Worm (Caenorhabditis elegans): ENCODE data around the gene aagr-3.

Gene aagr-3

ce11 chrV:9777645-9778044 lies 48.3 kb upstream of the aagr-3 start, which contains the start of gene smg-4:
smg-4 (minus strand) TSS chrV:9777745.
- TF ChIP-seq nhr-12 (tag; optimal IDR thresholded peaks at IDR 0.05) (no peak), R02D3.7 (tag; optimal IDR thresholded peaks at IDR 0.05) (no peak), nhr-77 (tag; optimal IDR thresholded peaks at IDR 0.05) (no peak), fkh-2 (tag; optimal IDR thresholded peaks at IDR 0.05) (no peak)

ce11 chrV:9775734-9776133 lies 46.4 kb upstream of the aagr-3 start, which contains the start of gene F46B6.12:
F46B6.12 (minus strand) TSS chrV:9775834.
- no peak for TF ChIP-seq ceh-16 (tag; optimal IDR thresholded peaks at IDR 0.05)
- no peak for TF ChIP-seq lsy-12 (tag; optimal IDR thresholded peaks at IDR 0.05)
- TF ChIP-seq egl-5 (tag; optimal IDR thresholded peaks at IDR 0.05), result no peak
- no peak for TF ChIP-seq ceh-82 (tag; optimal IDR thresholded peaks at IDR 0.05)

- no peak for TF ChIP-seq aly-2 (tag; optimal IDR thresholded peaks at IDR 0.05)
- TF ChIP-seq ama-1 (optimal IDR thresholded peaks at IDR 0.05), result no peak
- no peak for TF ChIP-seq fkh-2 (tag; optimal IDR thresholded peaks at IDR 0.05)
- TF ChIP-seq tbx-2 (tag; optimal IDR thresholded peaks at IDR 0.05), result no peak
These were observed 42.7 kb upstream of the aagr-3 start, which contains the start of gene F46B6.2 for ce11 chrV:9771970-9772369. F46B6.2 (plus strand) TSS chrV:9772285.

ce11 chrV:9771311-9771710 lies 42.0 kb upstream of the aagr-3 start:
- no peak for TF ChIP-seq nfya-1 (tag; optimal IDR thresholded peaks at IDR 0.05; ENCODE audit: insufficient read depth)
- no peak for TF ChIP-seq nhr-67 (tag; optimal IDR thresholded peaks at IDR 0.05)
- TF ChIP-seq nhr-28 (tag; optimal IDR thresholded peaks at IDR 0.05), result no peak
- no peak for TF ChIP-seq fkh-10 (GFP tag; optimal IDR thresholded peaks at IDR 0.05)
- no peak for TF ChIP-seq ceh-82 (tag; optimal IDR thresholded peaks at IDR 0.05)
- TF ChIP-seq fkh-2 (tag; optimal IDR thresholded peaks at IDR 0.05), result no peak
- TF ChIP-seq nhr-76 (tag; optimal IDR thresholded peaks at IDR 0.05), result no peak
- no peak for TF ChIP-seq tbx-2 (tag; optimal IDR thresholded peaks at IDR 0.05)
- no peak for TF ChIP-seq elt-2 (tag; optimal IDR thresholded peaks at IDR 0.05)
- TF ChIP-seq R02D3.7 (tag; optimal IDR thresholded peaks at IDR 0.05), result no peak
- TF ChIP-seq unc-39 (tag; optimal IDR thresholded peaks at IDR 0.05), result no peak
- TF ChIP-seq egl-5 (tag; optimal IDR thresholded peaks at IDR 0.05), result no peak
- no peak for TF ChIP-seq nhr-25 (tag; optimal IDR thresholded peaks at IDR 0.05)
- TF ChIP-seq elt-1 (tag; optimal IDR thresholded peaks at IDR 0.05), result no peak
- TF ChIP-seq elt-3 (tag; optimal IDR thresholded peaks at IDR 0.05), result no peak

- TF ChIP-seq snpc-4 (tag; optimal IDR thresholded peaks at IDR 0.05) (no peak), eor-1 (tag; optimal IDR thresholded peaks at IDR 0.05) (no peak), jun-1 (tag; optimal IDR thresholded peaks at IDR 0.05) (no peak), nhr-67 (tag; optimal IDR thresholded peaks at IDR 0.05) (no peak), nfya-1 (tag; optimal IDR thresholded peaks at IDR 0.05; ENCODE audit: insufficient read depth) (peak; percentile 61), ceh-9 (tag; optimal IDR thresholded peaks at IDR 0.05) (no peak), nhr-12 (tag; optimal IDR thresholded peaks at IDR 0.05) (no peak), ztf-4 (tag; optimal IDR thresholded peaks at IDR 0.05) (no peak), ceh-28 (tag; optimal IDR thresholded peaks at IDR 0.05) (no peak), tbx-2 (tag; optimal IDR thresholded peaks at IDR 0.05) (no peak), elt-3 (tag; optimal IDR thresholded peaks at IDR 0.05) (no peak), lin-39 (tag; optimal IDR thresholded peaks at IDR 0.05) (no peak), fkh-10 (GFP tag; optimal IDR thresholded peaks at IDR 0.05) (peak; percentile 56), ZK546.5 (tag; optimal IDR thresholded peaks at IDR 0.05) (no peak), fos-1 (tag; optimal IDR thresholded peaks at IDR 0.05) (no peak), unc-62 (GFP tag; optimal IDR thresholded peaks at IDR 0.05) (no peak), pqm-1 (tag; optimal IDR thresholded peaks at IDR 0.05) (no peak)
These were observed 39.8 kb upstream of the aagr-3 start, which contains the start of gene unc-42 for ce11 chrV:9768828-9769778. unc-42 (minus strand) TSS chrV:9769391.

Data from whole organism, L3 larva.